Worm (Caenorhabditis elegans) whole organism, L2 larva: ENCODE measurements around the gene set-15.
"Not testable (repeated sequence)": the region's sequence is repeated elsewhere in the genome, so short reads cannot be mapped to it uniquely, and the experiment has no call there.

Experiments
- ceh-82 ChIP-seq: fragments of 150-350 bp; optimal IDR thresholded peaks from 2 replicates; lab custom pipeline; 2014; ENCODE audit warnings: missing biosample characterization, missing genetic modification characterization
- lin-39 ChIP-seq: fragments of 150-350 bp; optimal IDR thresholded peaks from 2 replicates; lab custom pipeline; 2014; ENCODE audit warnings: missing biosample characterization, missing genetic modification reagents, missing genetic modification characterization
- snpc-4 ChIP-seq: fragments of 150-350 bp; optimal IDR thresholded peaks from 2 replicates; lab custom pipeline; 2014; ENCODE audit warnings: missing biosample characterization, missing genetic modification characterization
- ztf-11 ChIP-seq: sonication (generic microtip); optimal IDR thresholded peaks from 2 replicates; lab custom pipeline; 2017; ENCODE audit warnings: missing biosample characterization, missing genetic modification characterization

DNA sequence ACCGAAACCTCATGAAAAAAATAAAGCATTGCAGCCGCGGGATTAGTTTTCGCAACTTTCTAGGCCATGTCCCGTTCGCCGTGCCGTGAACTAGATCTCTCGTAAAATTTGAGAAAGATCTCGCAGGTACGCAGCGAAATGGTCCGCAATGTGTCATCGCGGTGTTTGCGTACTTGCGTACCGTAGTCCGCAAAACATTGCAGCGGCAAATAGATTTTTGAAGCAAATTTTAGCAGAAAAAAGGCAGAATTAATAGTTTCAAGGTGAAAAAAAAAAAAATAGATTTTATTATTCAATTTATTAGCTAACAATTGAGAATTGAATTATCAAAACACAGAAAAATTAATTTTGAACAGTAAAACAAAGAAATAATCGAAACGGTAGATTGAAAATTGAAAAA lies 52.1 kb downstream of the set-15 start:
- TF ChIP-seq snpc-4, lin-39, ztf-11 (tag; lab: Kevin White, UChicago): not testable (repeated sequence)
- TF ChIP-seq ceh-82, result peak; percentile 4
